Worm (Caenorhabditis elegans) whole organism, L4 larva: ENCODE results near the gene osg-1.

Source experiments
- lin-15B ChIP-seq: fragments of 150-350 bp; sonication (generic microtip); optimal IDR thresholded peaks from 3 replicates; lab custom pipeline; 2014; ENCODE audit warnings: missing biosample characterization, missing genetic modification characterization
- lsy-2 ChIP-seq, 2 experiments: fragments of 150-350 bp in 1 of 2; sonication (generic microtip) in 1 of 2; optimal IDR thresholded peaks; 2 replicates each; lab custom pipeline; 2014 to 2017; ENCODE audit warnings: missing biosample characterization in 2 of 2, missing genetic modification characterization in 2 of 2
- nhr-77 ChIP-seq: fragments of 150-350 bp; optimal IDR thresholded peaks from 2 replicates; lab custom pipeline; 2014; ENCODE audit warnings: missing biosample characterization, missing genetic modification characterization

ce11 chrIII:5502915-5503575 lies 15.7 kb downstream of the osg-1 start:
- TF ChIP-seq lsy-2 (tag; optimal IDR thresholded peaks at IDR 0.05; lab: Kevin White, UChicago): peak; percentile 57 to 63
- TF ChIP-seq nhr-77 (tag; lab: Kevin White, UChicago): peak; percentile 45
- no peak for TF ChIP-seq lin-15B (tag; lab: Kevin White, UChicago)
